Fruit fly (Drosophila melanogaster) whole organism, embryonic: ENCODE results near the gene mask.

ENCODE experiments used
- ATbp ChIP-seq: fragments of 200-800 bp; sonication (Bioruptor generic); optimal IDR thresholded peaks from 2 replicates; lab custom pipeline; 2017; ENCODE audit warnings: missing biosample characterization, mild to moderate bottlenecking, missing genetic modification characterization, missing genetic modification reagents
- Asciz ChIP-seq: fragments of 200-800 bp; sonication (Bioruptor generic); optimal IDR thresholded peaks from 2 replicates; lab custom pipeline; 2017; ENCODE audit warnings: missing biosample characterization, mild to moderate bottlenecking, missing genetic modification characterization, missing genetic modification reagents
- Atf6 ChIP-seq: fragments of 200-800 bp; sonication (Bioruptor generic); IDR thresholded peaks from 2 replicates; pipeline ENCODE4 v1.3.6; 2022; ENCODE audit warnings: missing biosample characterization, missing genetic modification characterization
- Blimp-1 ChIP-seq: fragments of 200-800 bp; sonication (Bioruptor generic); optimal IDR thresholded peaks from 3 replicates; lab custom pipeline; 2018; ENCODE audit warnings: missing biosample characterization, missing genetic modification characterization, mild to moderate bottlenecking, moderate library complexity, missing genetic modification reagents
- Bteb2 ChIP-seq: fragments of 200-800 bp; sonication (Bioruptor generic); optimal IDR thresholded peaks from 2 replicates; lab custom pipeline; 2016; ENCODE audit warnings: missing biosample characterization, missing genetic modification characterization
- CG10209 ChIP-seq: fragments of 200-800 bp; sonication (Bioruptor generic); optimal IDR thresholded peaks from 3 replicates; lab custom pipeline; 2017; ENCODE audit warnings: missing biosample characterization, mild to moderate bottlenecking, missing genetic modification characterization, missing genetic modification reagents
- CG11504 ChIP-seq: fragments of 200-800 bp; sonication (Bioruptor generic); optimal IDR thresholded peaks from 3 replicates; lab custom pipeline; 2019; ENCODE audit warnings: missing biosample characterization, mild to moderate bottlenecking, missing genetic modification characterization, moderate library complexity
- CG15601 ChIP-seq: fragments of 200-800 bp; sonication (Bioruptor generic); optimal IDR thresholded peaks from 3 replicates; lab custom pipeline; 2019; ENCODE audit warnings: missing biosample characterization, mild to moderate bottlenecking, missing genetic modification characterization, moderate library complexity
- CG15696 ChIP-seq: fragments of 200-800 bp; sonication (Bioruptor generic); optimal IDR thresholded peaks from 2 replicates; lab custom pipeline; 2019; ENCODE audit warnings: missing biosample characterization, mild to moderate bottlenecking, missing genetic modification characterization, moderate library complexity
- CG17186 ChIP-seq: fragments of 200-800 bp; sonication (Bioruptor generic); optimal IDR thresholded peaks from 3 replicates; lab custom pipeline; 2017; ENCODE audit warnings: missing biosample characterization, missing genetic modification reagents, missing genetic modification characterization
- CG17385 ChIP-seq: fragments of 200-800 bp; sonication (Bioruptor generic); optimal IDR thresholded peaks from 3 replicates; lab custom pipeline; 2018; ENCODE audit warnings: missing biosample characterization, mild to moderate bottlenecking, missing genetic modification characterization
- CG2129 ChIP-seq: fragments of 200-800 bp; sonication (Bioruptor generic); IDR thresholded peaks from 2 replicates; pipeline ENCODE4 v1.3.6; 2022; ENCODE audit warnings: missing biosample characterization, missing genetic modification characterization; ENCODE audit not compliant: partially characterized antibody
- CG2712 ChIP-seq: fragments of 200-800 bp; optimal IDR thresholded peaks from 3 replicates; lab custom pipeline; 2019; ENCODE audit warnings: missing biosample characterization, mild to moderate bottlenecking, missing genetic modification characterization, moderate library complexity
- CG7271 ChIP-seq: fragments of 200-800 bp; sonication (Bioruptor generic); optimal IDR thresholded peaks from 2 replicates; lab custom pipeline; 2018; ENCODE audit warnings: missing biosample characterization, mild to moderate bottlenecking, missing genetic modification characterization, moderate library complexity
- CG8765 ChIP-seq: fragments of 200-800 bp; sonication (Bioruptor generic); IDR thresholded peaks from 2 replicates; pipeline ENCODE4 v1.3.6; 2022; ENCODE audit warnings: missing biosample characterization, missing genetic modification characterization
- D19B ChIP-seq: fragments of 200-800 bp; sonication (Bioruptor generic); optimal IDR thresholded peaks from 2 replicates; lab custom pipeline; 2017; ENCODE audit warnings: missing biosample characterization, mild to moderate bottlenecking, missing genetic modification characterization
- Eip74EF ChIP-seq, 2 experiments: fragments of 200-800 bp in 1 of 2; fragments of >200 bp in 1 of 2; sonication (Bioruptor generic) in 1 of 2; optimal IDR thresholded peaks; 2 replicates each; lab custom pipeline; 2017 to 2019; ENCODE audit warnings: missing biosample characterization in 2 of 2, missing genetic modification characterization in 2 of 2, mild to moderate bottlenecking in 1 of 2, moderate library complexity in 1 of 2
- H15 ChIP-seq: fragments of 200-800 bp; sonication (Bioruptor generic); IDR thresholded peaks from 3 replicates; pipeline ENCODE4 v1.3.6; 2022; ENCODE audit warnings: missing biosample characterization, missing genetic modification characterization
- HHEX ChIP-seq: fragments of 200-800 bp; sonication (Bioruptor generic); optimal IDR thresholded peaks from 3 replicates; lab custom pipeline; 2017; ENCODE audit warnings: missing biosample characterization, mild to moderate bottlenecking, missing genetic modification characterization, missing genetic modification reagents
- Hr51 ChIP-seq, 2 experiments: fragments of 200-800 bp; sonication (Bioruptor generic); optimal IDR thresholded peaks; 2 replicates in 1 of 2; 3 replicates in 1 of 2; lab custom pipeline; 2016 to 2018; ENCODE audit warnings: missing biosample characterization in 2 of 2, missing genetic modification characterization in 2 of 2, mild to moderate bottlenecking in 1 of 2, moderate library complexity in 1 of 2
- MBD-R2 ChIP-seq: fragments of 200-800 bp; sonication (Bioruptor generic); IDR thresholded peaks from 2 replicates; pipeline ENCODE4 v1.3.6; 2022; ENCODE audit warnings: missing biosample characterization, missing genetic modification characterization
- MTF-1 ChIP-seq: fragments of 200-800 bp; sonication (Bioruptor generic); optimal IDR thresholded peaks from 2 replicates; lab custom pipeline; 2018; ENCODE audit warnings: missing biosample characterization, mild to moderate bottlenecking, missing genetic modification characterization, borderline replicate concordance
- Med ChIP-seq: fragments of 200-800 bp; sonication (Bioruptor generic); peaks from one replicate; lab custom pipeline; 2016; ENCODE audit warnings: missing biosample characterization, missing genetic modification characterization, mild to moderate bottlenecking, inconsistent platforms, moderate library complexity
- NFAT ChIP-seq: fragments of 200-800 bp; sonication (Bioruptor generic); IDR thresholded peaks from 2 replicates; pipeline ENCODE4 v1.3.6; 2022; ENCODE audit warnings: missing biosample characterization, missing genetic modification characterization
- Oli ChIP-seq: fragments of 200-800 bp; sonication (Bioruptor generic); optimal IDR thresholded peaks from 2 replicates; lab custom pipeline; 2018; ENCODE audit warnings: missing biosample characterization, mild to moderate bottlenecking, missing genetic modification characterization, moderate library complexity
- Ptx1 ChIP-seq: fragments of 200-800 bp; sonication (Bioruptor generic); IDR thresholded peaks from 2 replicates; pipeline ENCODE4 v1.3.6; 2022; ENCODE audit warnings: missing biosample characterization, missing genetic modification characterization
- Six4 ChIP-seq: fragments of 200-800 bp; sonication (Bioruptor generic); optimal IDR thresholded peaks from 2 replicates; lab custom pipeline; 2016; ENCODE audit warnings: missing biosample characterization, missing genetic modification characterization
- Sox102F ChIP-seq: fragments of 200-800 bp; sonication (Bioruptor generic); optimal IDR thresholded peaks from 2 replicates; lab custom pipeline; 2018; ENCODE audit warnings: missing biosample characterization, mild to moderate bottlenecking, missing genetic modification characterization, moderate library complexity
- Spps ChIP-seq: fragments of 200-800 bp; sonication (Bioruptor generic); optimal IDR thresholded peaks from 2 replicates; lab custom pipeline; 2018; ENCODE audit warnings: missing biosample characterization, mild to moderate bottlenecking, missing genetic modification characterization
- Ssrp ChIP-seq: fragments of 200-800 bp; sonication (Bioruptor generic); optimal IDR thresholded peaks from 2 replicates; lab custom pipeline; 2018; ENCODE audit warnings: missing biosample characterization, mild to moderate bottlenecking, missing genetic modification characterization, moderate library complexity
- ap ChIP-seq: fragments of 200-800 bp; sonication (Bioruptor generic); IDR thresholded peaks from 2 replicates; pipeline ENCODE4 v1.3.6; 2022; ENCODE audit warnings: missing biosample characterization, missing genetic modification characterization
- chinmo ChIP-seq: fragments of 200-800 bp; sonication (Bioruptor generic); IDR thresholded peaks from 4 replicates; pipeline ENCODE4 v1.3.6; 2022; ENCODE audit warnings: missing biosample characterization, missing genetic modification characterization; ENCODE audit not compliant: partially characterized antibody
- da ChIP-seq: fragments of 200-800 bp; sonication (Bioruptor generic); optimal IDR thresholded peaks from 2 replicates; lab custom pipeline; 2016; ENCODE audit warnings: missing biosample characterization, missing genetic modification characterization
- emc ChIP-seq: fragments of 200-800 bp; sonication (Bioruptor generic); optimal IDR thresholded peaks from 2 replicates; lab custom pipeline; 2016; ENCODE audit warnings: missing biosample characterization, missing genetic modification characterization
- ewg ChIP-seq: fragments of 200-800 bp; sonication (Bioruptor generic); optimal IDR thresholded peaks from 3 replicates; lab custom pipeline; 2017; ENCODE audit warnings: mild to moderate bottlenecking, missing biosample characterization, missing genetic modification reagents, missing genetic modification characterization
- fd96Cb ChIP-seq: fragments of 200-800 bp; sonication (Bioruptor generic); optimal IDR thresholded peaks from 2 replicates; lab custom pipeline; 2018; ENCODE audit warnings: missing biosample characterization, mild to moderate bottlenecking, missing genetic modification characterization, moderate library complexity
- gem ChIP-seq: fragments of 200-800 bp; sonication (Bioruptor generic); optimal IDR thresholded peaks from 2 replicates; lab custom pipeline; 2019; ENCODE audit warnings: missing biosample characterization, mild to moderate bottlenecking, missing genetic modification characterization, moderate library complexity
- nau ChIP-seq: fragments of 200-800 bp; sonication (Bioruptor generic); optimal IDR thresholded peaks from 3 replicates; lab custom pipeline; 2017; ENCODE audit warnings: missing biosample characterization, mild to moderate bottlenecking, missing genetic modification characterization, missing genetic modification reagents
- phol ChIP-seq: fragments of 200-800 bp; sonication (Bioruptor generic); optimal IDR thresholded peaks from 3 replicates; lab custom pipeline; 2018; ENCODE audit warnings: missing biosample characterization, mild to moderate bottlenecking, missing genetic modification characterization, moderate library complexity
- prd ChIP-seq, 3 experiments: fragments of >200 bp in 2 of 3; fragments of 200-800 bp in 1 of 3; sonication (Bioruptor generic) in 1 of 3; optimal IDR thresholded peaks in 2 of 3; IDR thresholded peaks in 1 of 3; 2 replicates in 2 of 3; 3 replicates in 1 of 3; pipeline versions ENCODE4 v1.3.6 to Lab custom; 2017 to 2022; ENCODE audit warnings: missing biosample characterization in 1 of 3, missing genetic modification characterization in 1 of 3
- sqz ChIP-seq: fragments of 200-800 bp; sonication (Bioruptor generic); optimal IDR thresholded peaks from 3 replicates; lab custom pipeline; 2018; ENCODE audit warnings: missing biosample characterization, mild to moderate bottlenecking, missing genetic modification characterization
- vvl ChIP-seq: fragments of 200-800 bp; sonication (Bioruptor generic); IDR thresholded peaks from 2 replicates; pipeline ENCODE4 v1.3.6; 2022; ENCODE audit warnings: missing biosample characterization, missing genetic modification characterization
- zfh1 ChIP-seq: fragments of 200-800 bp; sonication (Bioruptor generic); IDR thresholded peaks from 3 replicates; pipeline ENCODE4 v1.3.6; 2022; ENCODE audit warnings: missing biosample characterization, missing genetic modification characterization

Gene mask

DNA sequence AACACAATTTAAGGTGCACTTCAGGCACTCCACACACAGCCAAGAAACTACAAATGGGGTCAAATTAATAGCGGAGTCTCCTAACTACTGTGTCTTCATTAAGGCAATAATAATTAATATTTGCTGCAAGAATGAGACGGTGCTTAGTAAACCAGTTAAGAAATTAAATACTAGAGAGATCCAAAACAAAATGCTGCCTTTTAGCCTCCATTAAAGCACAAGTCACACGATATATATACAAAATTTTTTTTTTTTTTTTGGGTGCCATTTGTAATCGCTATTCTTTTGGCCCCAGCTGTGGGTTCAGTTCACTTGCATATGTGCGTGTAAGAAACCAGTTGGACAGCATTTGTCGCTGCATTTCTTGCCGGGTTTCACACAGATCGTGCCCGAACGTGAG is 26.9 kb upstream of the mask start (continued):
- TF ChIP-seq gem (tag; lab: Kevin White, UChicago) (peak; percentile 53), CG15696 (no peak), emc (GFP tag; lab: Kevin White, UChicago) (no peak), CG15601 (tag; lab: Kevin White, UChicago) (peak; percentile 12)
- TF ChIP-seq, all 482 proteins: peak for 60

DNA sequence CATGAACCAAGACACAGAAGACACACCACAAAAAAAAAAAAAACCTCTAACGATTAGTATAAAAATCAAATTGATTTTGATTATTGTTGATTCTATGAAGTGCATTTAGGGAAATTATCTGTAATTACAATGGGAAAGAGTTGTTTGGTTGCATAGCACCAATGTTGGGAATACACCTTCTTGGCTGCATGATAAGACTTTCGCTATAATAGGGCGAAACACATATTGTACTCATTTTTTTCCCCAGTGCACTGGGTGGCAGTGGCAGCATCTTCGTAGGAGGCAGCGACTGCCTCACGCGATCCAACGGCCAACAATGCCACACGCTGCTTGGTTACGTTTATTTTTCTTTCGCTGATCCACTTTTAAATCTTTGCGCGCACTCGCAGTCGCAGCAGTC is 26.3 kb upstream of the mask start:
- TF ChIP-seq ATbp (peak; percentile 7), Six4 (GFP tag; lab: Kevin White, UChicago) (no peak), Sox102F (peak; percentile 9), prd (optimal IDR thresholded peaks at IDR 0.05; lab: Kevin White, UChicago) (no peak), prd (GFP tag; IDR thresholded peaks at IDR 0.05; lab: Robert Waterston, UW) (0 out of 3 replicates have a peak, but pooled peaks have one; percentile 16), Bteb2 (GFP tag; lab: Kevin White, UChicago) (no peak), zfh1 (0 out of 3 replicates have a peak, but pooled peaks have one; percentile 7), CG17186 (GFP tag; lab: Kevin White, UChicago) (no peak)

DNA sequence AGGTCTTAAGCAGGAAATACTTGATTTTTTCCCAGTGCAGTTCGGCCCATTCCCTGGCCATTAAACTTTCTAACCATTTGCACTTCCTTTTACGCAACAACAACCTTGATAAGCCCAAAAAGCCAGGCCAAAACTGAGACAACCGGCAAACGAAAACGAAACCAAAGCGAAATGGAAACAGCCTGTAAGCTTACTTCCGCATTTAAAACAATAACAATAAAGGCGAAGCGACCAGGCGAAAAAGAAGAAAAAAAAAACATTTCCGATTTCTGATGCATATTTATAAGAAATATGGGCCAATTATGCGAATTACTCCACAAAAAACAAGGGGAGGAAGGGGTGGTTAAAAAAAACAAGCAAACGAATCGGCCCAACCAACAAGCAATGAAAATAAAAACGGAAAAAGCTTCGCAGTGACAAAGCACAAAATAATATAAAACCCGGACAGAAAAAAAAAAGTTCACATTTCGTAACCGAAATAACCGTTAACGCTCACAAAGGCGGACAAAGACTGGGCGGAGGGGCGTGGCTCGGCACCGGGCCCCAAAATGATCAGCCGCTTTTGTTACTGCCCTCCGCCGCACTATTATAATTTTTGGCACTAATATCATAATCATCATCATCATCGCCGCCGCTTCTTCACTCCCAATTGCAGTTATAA is 25.0 kb upstream of the mask start:
- TF ChIP-seq MBD-R2 (GFP tag; lab: Robert Waterston, UW) (no peak), phol (tag; lab: Kevin White, UChicago) (no peak), sqz (GFP tag; lab: Kevin White, UChicago) (peak; percentile 67), Eip74EF (GFP tag; optimal IDR thresholded peaks at IDR 0.05; lab: Kevin White, UChicago) (peak in 1 of 2 experiments; percentile 83), chinmo (peak; percentile 82; the same call in 2 of the 4 replicates), vvl (GFP tag; lab: Robert Waterston, UW) (peak; percentile 44; the same call in 1 of the 2 replicates), CG8765 (GFP tag; lab: Robert Waterston, UW) (no peak), CG7271 (tag; lab: Kevin White, UChicago) (no peak), ap (GFP tag; lab: Robert Waterston, UW) (no peak), Blimp-1 (GFP tag; lab: Kevin White, UChicago) (peak; percentile 56)

DNA sequence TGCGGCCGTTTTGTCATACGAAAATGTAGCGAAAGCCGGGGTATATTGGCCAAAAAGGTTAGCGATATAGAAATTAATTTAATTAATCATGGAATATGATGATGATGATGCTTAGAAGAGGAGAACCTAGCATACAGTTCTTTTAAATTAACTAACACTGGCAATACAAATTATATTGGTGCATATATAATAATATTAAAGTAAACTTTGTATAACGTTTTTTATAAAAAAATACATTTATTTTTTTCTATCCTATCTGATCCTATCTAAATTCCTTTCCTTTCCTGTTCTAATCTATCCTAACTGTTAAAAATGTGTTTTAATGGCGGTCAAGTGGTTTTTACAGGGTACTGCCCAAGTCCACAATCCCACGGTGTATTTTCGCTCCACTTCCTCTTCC is 24.4 kb upstream of the mask start:
- TF ChIP-seq Med (GFP tag; lab: Kevin White, UChicago) (peak; percentile 63), Ssrp (tag; lab: Kevin White, UChicago) (peak; percentile 38), CG11504 (peak; percentile 78), NFAT (no peak), da (GFP tag; lab: Kevin White, UChicago) (no peak), CG17385 (peak; percentile 25), CG10209 (GFP tag; lab: Kevin White, UChicago) (peak; percentile 17), Asciz (peak; percentile 47), Oli (peak; percentile 72), CG2712 (tag; lab: Kevin White, UChicago) (peak; percentile 25), ewg (GFP tag; lab: Kevin White, UChicago) (peak; percentile 31), CG2129 (GFP tag; lab: Robert Waterston, UW) (no peak), MTF-1 (GFP tag; lab: Kevin White, UChicago) (no peak), Hr51 (GFP tag; optimal IDR thresholded peaks at IDR 0.05; lab: Kevin White, UChicago) (peak in 1 of 2 experiments; percentile 74), HHEX (peak; percentile 15), Ptx1 (GFP tag; lab: Robert Waterston, UW) (peak; percentile 52; the same call in 1 of the 2 replicates), H15 (GFP tag; lab: Robert Waterston, UW) (0 out of 3 replicates have a peak, but pooled peaks have one; percentile 26), Atf6 (GFP tag; lab: Robert Waterston, UW) (no peak), Spps (tag; lab: Kevin White, UChicago) (no peak), D19B (GFP tag; lab: Kevin White, UChicago) (peak; percentile 77), fd96Cb (tag; lab: Kevin White, UChicago) (peak; percentile 24), nau (GFP tag; lab: Kevin White, UChicago) (peak; percentile 26)
